Fruit fly (Drosophila melanogaster) whole organism, embryonic: ENCODE data around the gene CG31121.

Experiments used
- Antp ChIP-seq: fragments of 200-800 bp; sonication (Bioruptor generic); optimal IDR thresholded peaks from 3 replicates; lab custom pipeline; 2016; ENCODE audit warnings: missing biosample characterization, missing genetic modification characterization
- Atf-2 ChIP-seq: fragments of 200-800 bp; sonication (Bioruptor generic); optimal IDR thresholded peaks from 2 replicates; lab custom pipeline; 2016; ENCODE audit warnings: missing biosample characterization, missing genetic modification characterization
- Blimp-1 ChIP-seq: fragments of 200-800 bp; sonication (Bioruptor generic); optimal IDR thresholded peaks from 3 replicates; lab custom pipeline; 2018; ENCODE audit warnings: missing biosample characterization, missing genetic modification characterization, mild to moderate bottlenecking, moderate library complexity, missing genetic modification reagents
- CG10321 ChIP-seq: fragments of 200-800 bp; sonication (Bioruptor generic); IDR thresholded peaks from 2 replicates; pipeline ENCODE4 v1.3.6; 2022; ENCODE audit warnings: missing biosample characterization, missing genetic modification characterization
- CG10462 ChIP-seq: fragments of 200-800 bp; sonication (Bioruptor generic); optimal IDR thresholded peaks from 2 replicates; lab custom pipeline; 2016; ENCODE audit warnings: missing biosample characterization, missing genetic modification characterization
- CG11093 ChIP-seq: fragments of 200-800 bp; sonication (Bioruptor generic); IDR thresholded peaks from 3 replicates; pipeline ENCODE4 v1.3.6; 2022; ENCODE audit warnings: missing biosample characterization, missing genetic modification characterization
- CG12219 ChIP-seq: fragments of 200-800 bp; sonication (Bioruptor generic); optimal IDR thresholded peaks from 3 replicates; lab custom pipeline; 2018; ENCODE audit warnings: missing biosample characterization, mild to moderate bottlenecking, missing genetic modification characterization
- CG12299 ChIP-seq: fragments of 200-800 bp; sonication (Bioruptor generic); optimal IDR thresholded peaks from 2 replicates; lab custom pipeline; 2018; ENCODE audit warnings: missing biosample characterization, mild to moderate bottlenecking, missing genetic modification characterization
- CG12942 ChIP-seq: fragments of 200-800 bp; sonication (Bioruptor generic); optimal IDR thresholded peaks from 3 replicates; lab custom pipeline; 2016; ENCODE audit warnings: missing biosample characterization, missing genetic modification characterization
- CG14710 ChIP-seq: fragments of 200-800 bp; sonication (Bioruptor generic); optimal IDR thresholded peaks from 3 replicates; lab custom pipeline; 2019; ENCODE audit warnings: missing biosample characterization, mild to moderate bottlenecking, missing genetic modification characterization, moderate library complexity
- CG15601 ChIP-seq: fragments of 200-800 bp; sonication (Bioruptor generic); optimal IDR thresholded peaks from 3 replicates; lab custom pipeline; 2019; ENCODE audit warnings: missing biosample characterization, mild to moderate bottlenecking, missing genetic modification characterization, moderate library complexity
- CG16863 ChIP-seq: fragments of 200-800 bp; sonication (Bioruptor generic); optimal IDR thresholded peaks from 3 replicates; lab custom pipeline; 2016; ENCODE audit warnings: missing biosample characterization, missing genetic modification characterization
- CG17912 ChIP-seq: fragments of 200-800 bp; sonication (Bioruptor generic); optimal IDR thresholded peaks from 2 replicates; lab custom pipeline; 2018; ENCODE audit warnings: missing biosample characterization, mild to moderate bottlenecking, missing genetic modification characterization
- CG18262 ChIP-seq: fragments of 200-800 bp; optimal IDR thresholded peaks from 3 replicates; lab custom pipeline; 2019; ENCODE audit warnings: missing biosample characterization, mild to moderate bottlenecking, missing genetic modification characterization, moderate library complexity
- CG1832 ChIP-seq: fragments of 200-800 bp; sonication (Bioruptor generic); optimal IDR thresholded peaks from 2 replicates; lab custom pipeline; 2017; ENCODE audit warnings: missing biosample characterization, mild to moderate bottlenecking, missing genetic modification characterization, inconsistent platforms
- CG30403 ChIP-seq: fragments of 200-800 bp; sonication (Bioruptor generic); optimal IDR thresholded peaks from 3 replicates; lab custom pipeline; 2016; ENCODE audit warnings: missing biosample characterization, missing genetic modification characterization
- CG31365 ChIP-seq: fragments of 200-800 bp; sonication (Bioruptor generic); optimal IDR thresholded peaks from 2 replicates; lab custom pipeline; 2018; ENCODE audit warnings: missing biosample characterization, mild to moderate bottlenecking, missing genetic modification characterization
- CG31388 ChIP-seq: fragments of 200-800 bp; sonication (Bioruptor generic); optimal IDR thresholded peaks from 2 replicates; lab custom pipeline; 2016; ENCODE audit warnings: missing biosample characterization, missing genetic modification characterization
- CG3163 ChIP-seq: fragments of 200-800 bp; sonication (Bioruptor generic); optimal IDR thresholded peaks from 3 replicates; lab custom pipeline; 2016; ENCODE audit warnings: missing biosample characterization, missing genetic modification characterization
- CG32532 ChIP-seq: fragments of 200-800 bp; sonication (Bioruptor generic); IDR thresholded peaks from 2 replicates; pipeline ENCODE4 v1.3.6; 2022; ENCODE audit warnings: missing biosample characterization, missing genetic modification characterization
- CG3281 ChIP-seq: fragments of 200-800 bp; sonication (Bioruptor generic); optimal IDR thresholded peaks from 3 replicates; lab custom pipeline; 2017; ENCODE audit warnings: missing biosample characterization, mild to moderate bottlenecking, missing genetic modification characterization
- CG5245 ChIP-seq: fragments of 200-800 bp; sonication (Bioruptor generic); optimal IDR thresholded peaks from 3 replicates; lab custom pipeline; 2016; ENCODE audit warnings: missing biosample characterization, missing genetic modification characterization
- CG6654 ChIP-seq: fragments of 200-800 bp; sonication (Bioruptor generic); optimal IDR thresholded peaks from 2 replicates; lab custom pipeline; 2017; ENCODE audit warnings: missing biosample characterization, mild to moderate bottlenecking, missing genetic modification characterization
- CG6791 ChIP-seq: fragments of 200-800 bp; sonication (Bioruptor generic); IDR thresholded peaks from 3 replicates; pipeline ENCODE4 v1.3.6; 2022; ENCODE audit warnings: missing biosample characterization, missing genetic modification characterization; ENCODE audit not compliant: partially characterized antibody
- CG7357 ChIP-seq: fragments of 200-800 bp; sonication (Bioruptor generic); IDR thresholded peaks from 3 replicates; pipeline ENCODE4 v1.3.6; 2022; ENCODE audit warnings: missing biosample characterization, missing genetic modification characterization
- CG7786 ChIP-seq: fragments of 200-800 bp; sonication (Bioruptor generic); optimal IDR thresholded peaks from 2 replicates; lab custom pipeline; 2016; ENCODE audit warnings: missing biosample characterization, missing genetic modification characterization
- CG8478 ChIP-seq: fragments of >200 bp; optimal IDR thresholded peaks from 2 replicates; lab custom pipeline; 2018
- CTCF ChIP-seq: fragments of 200-800 bp; sonication (Bioruptor generic); optimal IDR thresholded peaks from 2 replicates; lab custom pipeline; 2017; ENCODE audit warnings: missing biosample characterization, mild to moderate bottlenecking, missing genetic modification characterization, moderate library complexity
- Chrac-16 ChIP-seq: fragments of 200-800 bp; sonication (Bioruptor generic); optimal IDR thresholded peaks from 3 replicates; lab custom pipeline; 2016; ENCODE audit warnings: missing biosample characterization, missing genetic modification characterization
- D19A ChIP-seq: fragments of 200-800 bp; optimal IDR thresholded peaks from 3 replicates; lab custom pipeline; 2019; ENCODE audit warnings: missing biosample characterization, mild to moderate bottlenecking, missing genetic modification characterization, moderate library complexity
- Dll ChIP-seq: fragments of 200-800 bp; sonication (Bioruptor generic); IDR thresholded peaks from 4 replicates; pipeline ENCODE4 v1.3.6; 2022; ENCODE audit warnings: missing biosample characterization, missing genetic modification characterization; ENCODE audit not compliant: partially characterized antibody
- GATAe ChIP-seq: fragments of 200-800 bp; sonication (Bioruptor generic); conservative IDR thresholded peaks from 2 replicates; pipeline ENCODE4 v1.3.6; 2022; ENCODE audit warnings: missing biosample characterization, missing genetic modification characterization
- Mes4 ChIP-seq: fragments of 200-800 bp; sonication (Bioruptor generic); optimal IDR thresholded peaks from 2 replicates; lab custom pipeline; 2016; ENCODE audit warnings: missing biosample characterization, missing genetic modification characterization
- NK7.1 ChIP-seq: fragments of 200-800 bp; sonication (Bioruptor generic); optimal IDR thresholded peaks from 3 replicates; lab custom pipeline; 2016; ENCODE audit warnings: missing biosample characterization, missing genetic modification characterization
- PHDP ChIP-seq: fragments of 200-800 bp; sonication (Bioruptor generic); optimal IDR thresholded peaks from 3 replicates; lab custom pipeline; 2018; ENCODE audit warnings: missing biosample characterization, mild to moderate bottlenecking, missing genetic modification characterization, moderate library complexity
- Sox100B ChIP-seq: fragments of 200-800 bp; sonication (Bioruptor generic); optimal IDR thresholded peaks from 3 replicates; lab custom pipeline; 2018; ENCODE audit warnings: missing biosample characterization, mild to moderate bottlenecking, missing genetic modification characterization
- Sry-β ChIP-seq: fragments of 200-800 bp; sonication (Bioruptor generic); optimal IDR thresholded peaks from 2 replicates; lab custom pipeline; 2018; ENCODE audit warnings: missing biosample characterization, mild to moderate bottlenecking, missing genetic modification characterization, moderate library complexity
- TFAM ChIP-seq: fragments of 200-800 bp; sonication (Bioruptor generic); optimal IDR thresholded peaks from 2 replicates; lab custom pipeline; 2017; ENCODE audit warnings: missing biosample characterization, missing genetic modification characterization, inconsistent platforms
- Vsx1 ChIP-seq: fragments of 200-800 bp; sonication (Bioruptor generic); optimal IDR thresholded peaks from 2 replicates; lab custom pipeline; 2017; ENCODE audit warnings: missing biosample characterization, mild to moderate bottlenecking, missing genetic modification characterization, missing genetic modification reagents
- ci ChIP-seq: fragments of 200-800 bp; sonication (Bioruptor generic); IDR thresholded peaks from 3 replicates; pipeline ENCODE4 v1.3.6; 2022; ENCODE audit warnings: missing biosample characterization, missing genetic modification characterization
- dysf ChIP-seq: fragments of 200-800 bp; sonication (Bioruptor generic); IDR thresholded peaks from 3 replicates; pipeline ENCODE4 v1.3.6; 2022; ENCODE audit warnings: missing biosample characterization, missing genetic modification characterization
- gem ChIP-seq: fragments of 200-800 bp; sonication (Bioruptor generic); optimal IDR thresholded peaks from 2 replicates; lab custom pipeline; 2019; ENCODE audit warnings: missing biosample characterization, mild to moderate bottlenecking, missing genetic modification characterization, moderate library complexity
- jumu ChIP-seq: fragments of 200-800 bp; sonication (Bioruptor generic); optimal IDR thresholded peaks from 3 replicates; lab custom pipeline; 2016; ENCODE audit warnings: missing biosample characterization, missing genetic modification characterization
- knrl ChIP-seq: fragments of 200-800 bp; sonication (Bioruptor generic); IDR thresholded peaks from 3 replicates; pipeline ENCODE4 v1.3.6; 2022; ENCODE audit warnings: missing biosample characterization, missing genetic modification characterization; ENCODE audit not compliant: partially characterized antibody
- nerfin-2 ChIP-seq: fragments of 200-800 bp; sonication (Bioruptor generic); IDR thresholded peaks from 2 replicates; pipeline ENCODE4 v1.3.6; 2022; ENCODE audit warnings: missing biosample characterization, missing genetic modification characterization; ENCODE audit not compliant: partially characterized antibody
- org-1 ChIP-seq: fragments of 200-800 bp; sonication (Bioruptor generic); optimal IDR thresholded peaks from 2 replicates; lab custom pipeline; 2017; ENCODE audit warnings: missing biosample characterization, missing genetic modification characterization
- pzg ChIP-seq: fragments of 200-800 bp; sonication (Bioruptor generic); optimal IDR thresholded peaks from 3 replicates; lab custom pipeline; 2018; ENCODE audit warnings: missing biosample characterization, mild to moderate bottlenecking, missing genetic modification characterization, moderate library complexity
- sens ChIP-seq: fragments of 200-800 bp; sonication (Bioruptor generic); peaks from one replicate; lab custom pipeline; 2016; ENCODE audit warnings: missing biosample characterization, missing genetic modification characterization
- vnd ChIP-seq: fragments of 200-800 bp; sonication (Bioruptor generic); IDR thresholded peaks from 3 replicates; pipeline ENCODE4 v1.3.6; 2022; ENCODE audit warnings: missing biosample characterization, missing genetic modification characterization; ENCODE audit not compliant: partially characterized antibody
- wor ChIP-seq: fragments of 200-800 bp; sonication (Bioruptor generic); IDR thresholded peaks from 2 replicates; pipeline ENCODE4 v1.3.6; 2022; ENCODE audit warnings: missing biosample characterization, missing genetic modification characterization
- zen ChIP-seq: fragments of 200-800 bp; sonication (Bioruptor generic); optimal IDR thresholded peaks from 3 replicates; lab custom pipeline; 2018; ENCODE audit warnings: missing biosample characterization, mild to moderate bottlenecking, missing genetic modification characterization, moderate library complexity

The CG31121 gene

dm6 chr3R:24893320-24893955 lies 967 bp downstream of the CG31121 start (continued):
- no peak for TF ChIP-seq CG6791 (GFP tag; lab: Robert Waterston, UW)
- peak; percentile 56 for TF ChIP-seq Vsx1 (GFP tag; lab: Kevin White, UChicago)
- no peak for TF ChIP-seq CG10462 (GFP tag; lab: Kevin White, UChicago)
- peak; percentile 97 for TF ChIP-seq CG18262 (tag; lab: Kevin White, UChicago)
- peak; percentile 49 for TF ChIP-seq Chrac-16 (GFP tag; lab: Kevin White, UChicago)
- TF ChIP-seq CG11093 (GFP tag; lab: Robert Waterston, UW) = 0 out of 3 replicates have a peak, but pooled peaks have one; percentile 38
- TF ChIP-seq CG12942 = peak; percentile 52
- no peak for TF ChIP-seq Antp (GFP tag; lab: Kevin White, UChicago)
- no peak for TF ChIP-seq jumu (GFP tag; lab: Kevin White, UChicago)
- TF ChIP-seq CG8478 (lab: Kevin White, UChicago) = no peak
- TF ChIP-seq CG10321 (GFP tag; lab: Robert Waterston, UW) = peak; percentile 16; the same call in 1 of the 2 replicates
- TF ChIP-seq Mes4 (GFP tag; lab: Kevin White, UChicago) = no peak
- TF ChIP-seq CG31388 (GFP tag; lab: Kevin White, UChicago) = no peak
- TF ChIP-seq CG1832 (GFP tag; lab: Kevin White, UChicago) = no peak
- TF ChIP-seq CG17912 (GFP tag; lab: Kevin White, UChicago) = no peak
- TF ChIP-seq NK7.1 (GFP tag; lab: Kevin White, UChicago) = no peak
- TF ChIP-seq gem = peak; percentile 94
- TF ChIP-seq Blimp-1 (GFP tag; lab: Kevin White, UChicago) = peak; percentile 87
- no peak for TF ChIP-seq ci (GFP tag; lab: Robert Waterston, UW)
- peak; percentile 84 for TF ChIP-seq CG15601 (tag; lab: Kevin White, UChicago)
- TF ChIP-seq CG3163 (GFP tag; lab: Kevin White, UChicago) = no peak
- TF ChIP-seq Atf-2 = no peak
- TF ChIP-seq CG30403 = peak; percentile 85
- no peak for TF ChIP-seq CG7786
- TF ChIP-seq vnd (GFP tag; lab: Robert Waterston, UW) = no peak
- TF ChIP-seq sens = peak; percentile 59
- no peak for TF ChIP-seq CG16863 (GFP tag; lab: Kevin White, UChicago)
- no peak for TF ChIP-seq Dll (GFP tag; lab: Robert Waterston, UW)
- TF ChIP-seq Sry-β (GFP tag; lab: Kevin White, UChicago) = peak; percentile 49
- TF ChIP-seq D19A (tag; lab: Kevin White, UChicago) = peak; percentile 87
- TF ChIP-seq wor (GFP tag; lab: Robert Waterston, UW) = peak; percentile 47; the same call in 1 of the 2 replicates
- TF ChIP-seq org-1 (GFP tag; lab: Kevin White, UChicago) = peak; percentile 66
- no peak for TF ChIP-seq CTCF (GFP tag; lab: Kevin White, UChicago)
- peak; percentile 62; the same call in 1 of the 2 replicates for TF ChIP-seq CG32532 (GFP tag; lab: Robert Waterston, UW)
- peak; percentile 69 for TF ChIP-seq CG3281 (GFP tag; lab: Kevin White, UChicago)
- TF ChIP-seq PHDP = no peak
- no peak for TF ChIP-seq CG5245 (GFP tag; lab: Kevin White, UChicago)
- no peak for TF ChIP-seq pzg (GFP tag; lab: Kevin White, UChicago)
- TF ChIP-seq Sox100B (GFP tag; lab: Kevin White, UChicago) = peak; percentile 93
- TF ChIP-seq CG14710 (tag; lab: Kevin White, UChicago) = peak; percentile 94
- peak; percentile 84 for TF ChIP-seq dysf (GFP tag; lab: Robert Waterston, UW)
- TF ChIP-seq GATAe = no peak
- TF ChIP-seq TFAM (GFP tag; lab: Kevin White, UChicago) = peak; percentile 58
- peak; percentile 63 for TF ChIP-seq zen (tag; lab: Kevin White, UChicago)
- no peak for TF ChIP-seq CG31365 (tag; lab: Kevin White, UChicago)
- no peak for TF ChIP-seq nerfin-2 (GFP tag; lab: Robert Waterston, UW)
- peak; percentile 75 for TF ChIP-seq CG12299
- TF ChIP-seq CG12219 (GFP tag; lab: Kevin White, UChicago) = peak; percentile 8
- peak; percentile 56; the same call in 2 of the 3 replicates for TF ChIP-seq CG7357
- peak; percentile 27 for TF ChIP-seq CG6654
- TF ChIP-seq knrl (GFP tag; lab: Robert Waterston, UW) = no peak
